Fruit fly (Drosophila melanogaster) whole organism, adult: ENCODE measurements around the gene Hs3st-B.

ENCODE experiments used
- CG11617 ChIP-seq: fragments of 200-800 bp; sonication (Bioruptor generic); optimal IDR thresholded peaks from 2 replicates; lab custom pipeline; 2017; ENCODE audit warnings: mild to moderate bottlenecking, missing biosample characterization, missing genetic modification reagents, missing genetic modification characterization
- CG12768 ChIP-seq: fragments of 200-800 bp; sonication (Bioruptor generic); optimal IDR thresholded peaks from 2 replicates; lab custom pipeline; 2017; ENCODE audit warnings: missing biosample characterization, missing genetic modification characterization, mild to moderate bottlenecking, moderate library complexity, missing genetic modification reagents
- CG33017 ChIP-seq: fragments of 200-800 bp; sonication (Bioruptor generic); optimal IDR thresholded peaks from 2 replicates; lab custom pipeline; 2018; ENCODE audit warnings: missing biosample characterization, mild to moderate bottlenecking, missing genetic modification characterization, moderate library complexity
- CG5204 ChIP-seq: fragments of 200-800 bp; sonication (Bioruptor generic); optimal IDR thresholded peaks from 2 replicates; lab custom pipeline; 2016; ENCODE audit warnings: missing biosample characterization, missing genetic modification characterization
- Clk ChIP-seq: fragments of 200-800 bp; sonication (Bioruptor generic); optimal IDR thresholded peaks from 2 replicates; lab custom pipeline; 2017; ENCODE audit warnings: missing biosample characterization, missing genetic modification characterization
- Hr96 ChIP-seq: fragments of 200-800 bp; sonication (Bioruptor generic); optimal IDR thresholded peaks from 2 replicates; lab custom pipeline; 2016; ENCODE audit warnings: missing biosample characterization, missing genetic modification characterization
- Mnt ChIP-seq: fragments of 200-800 bp; sonication (Bioruptor generic); optimal IDR thresholded peaks from 2 replicates; lab custom pipeline; 2016; ENCODE audit warnings: missing biosample characterization, mild to moderate bottlenecking, missing genetic modification characterization
- bab1 ChIP-seq: fragments of 200-800 bp; sonication (Bioruptor generic); optimal IDR thresholded peaks from 3 replicates; lab custom pipeline; 2019; ENCODE audit warnings: missing biosample characterization, mild to moderate bottlenecking, missing genetic modification characterization, moderate library complexity
- cic ChIP-seq: fragments of 200-800 bp; sonication (Bioruptor generic); optimal IDR thresholded peaks from 2 replicates; lab custom pipeline; 2017; ENCODE audit warnings: missing biosample characterization, mild to moderate bottlenecking, missing genetic modification characterization, moderate library complexity
- kay ChIP-seq: fragments of 200-800 bp; sonication (Bioruptor generic); peaks from one replicate; lab custom pipeline; 2016; ENCODE audit warnings: missing biosample characterization, missing genetic modification characterization, borderline replicate concordance
- ovo ChIP-seq: fragments of 200-800 bp; sonication (Bioruptor generic); optimal IDR thresholded peaks from 2 replicates; lab custom pipeline; 2016; ENCODE audit warnings: missing biosample characterization, missing genetic modification characterization
- pad ChIP-seq: fragments of 200-800 bp; sonication (Bioruptor generic); optimal IDR thresholded peaks from 3 replicates; lab custom pipeline; 2017; ENCODE audit warnings: missing biosample characterization, missing genetic modification characterization, mild to moderate bottlenecking, moderate library complexity, missing genetic modification reagents
- tj ChIP-seq: fragments of 200-800 bp; sonication (Bioruptor generic); optimal IDR thresholded peaks from 3 replicates; lab custom pipeline; 2017; ENCODE audit warnings: missing biosample characterization, mild to moderate bottlenecking, missing genetic modification characterization, moderate library complexity

DNA sequence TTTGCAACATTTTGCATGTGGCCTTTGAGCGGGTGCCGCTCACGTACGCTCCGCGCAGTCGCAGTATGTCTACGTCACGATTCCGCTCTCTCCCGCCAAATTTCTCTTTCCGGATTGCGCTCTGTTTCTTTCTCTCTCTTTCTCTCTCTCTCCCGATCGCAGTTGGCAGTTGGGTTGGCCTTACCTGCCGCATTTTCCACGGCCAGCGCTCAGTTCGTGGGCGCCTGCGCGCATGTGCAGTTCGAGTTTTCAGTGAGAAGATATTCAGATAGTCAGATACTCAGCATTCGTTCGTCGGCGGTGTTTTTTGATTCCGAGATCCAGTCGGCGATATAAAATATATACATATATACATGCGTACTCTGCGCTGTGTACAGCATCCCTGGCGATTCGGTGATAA, 28.0 kb upstream of the Hs3st-B start, which contains the start of gene CG7884:
- TF ChIP-seq CG5204 (GFP tag; lab: Kevin White, UChicago) (no peak), Mnt (no peak), CG33017 (tag; lab: Kevin White, UChicago) (no peak), Hr96 (GFP tag; lab: Kevin White, UChicago) (no peak), pad (GFP tag; lab: Kevin White, UChicago) (no peak), Clk (GFP tag; lab: Kevin White, UChicago) (no peak), tj (GFP tag; lab: Kevin White, UChicago) (no peak), CG11617 (GFP tag; lab: Kevin White, UChicago) (no peak), bab1 (no peak), ovo (GFP tag; lab: Kevin White, UChicago) (no peak), CG12768 (GFP tag; lab: Kevin White, UChicago) (no peak), cic (no peak), kay (GFP tag; lab: Kevin White, UChicago) (no peak)
